Worm (Caenorhabditis elegans) whole organism, L2 larva: ENCODE measurements around the gene T05H10.1.

Experiments
- C34F6.9 ChIP-seq: fragments of 150-350 bp; optimal IDR thresholded peaks from 2 replicates; lab custom pipeline; 2014; ENCODE audit warnings: missing biosample characterization, missing genetic modification characterization
- F13H6.1 ChIP-seq: sonication (generic microtip); optimal IDR thresholded peaks from 2 replicates; lab custom pipeline; 2016; ENCODE audit warnings: missing genetic modification characterization, missing compliant biosample characterization
- ZK546.5 ChIP-seq: sonication (generic microtip); optimal IDR thresholded peaks from 2 replicates; lab custom pipeline; 2017; ENCODE audit warnings: missing biosample characterization, missing genetic modification characterization
- alr-1 ChIP-seq: fragments of 150-350 bp; optimal IDR thresholded peaks from 2 replicates; lab custom pipeline; 2014; ENCODE audit warnings: missing biosample characterization, missing genetic modification characterization
- aly-2 ChIP-seq: fragments of 150-350 bp; optimal IDR thresholded peaks from 2 replicates; lab custom pipeline; 2014; ENCODE audit warnings: missing biosample characterization, missing genetic modification characterization
- ama-1 ChIP-seq: fragments of 150-350 bp; optimal IDR thresholded peaks from 2 replicates; lab custom pipeline; 2018; ENCODE audit warnings: inconsistent platforms
- ceh-82 ChIP-seq: fragments of 150-350 bp; optimal IDR thresholded peaks from 2 replicates; lab custom pipeline; 2014; ENCODE audit warnings: missing biosample characterization, missing genetic modification characterization
- crh-2 ChIP-seq: sonication (generic microtip); optimal IDR thresholded peaks from 2 replicates; lab custom pipeline; 2017; ENCODE audit warnings: missing biosample characterization, missing genetic modification characterization
- dmd-4 ChIP-seq: sonication (generic microtip); optimal IDR thresholded peaks from 2 replicates; lab custom pipeline; 2017; ENCODE audit warnings: missing biosample characterization, missing genetic modification characterization
- egl-27 ChIP-seq: sonication (generic microtip); optimal IDR thresholded peaks from 3 replicates; lab custom pipeline; 2017; ENCODE audit warnings: missing biosample characterization, missing genetic modification reagents, missing genetic modification characterization
- elt-1 ChIP-seq: fragments of 150-350 bp; optimal IDR thresholded peaks from 2 replicates; lab custom pipeline; 2014; ENCODE audit warnings: missing biosample characterization, missing genetic modification characterization
- elt-3 ChIP-seq: sonication (generic microtip); optimal IDR thresholded peaks from 2 replicates; lab custom pipeline; 2017; ENCODE audit warnings: missing biosample characterization, missing genetic modification characterization
- fos-1 ChIP-seq: fragments of 150-350 bp; optimal IDR thresholded peaks from 2 replicates; lab custom pipeline; 2014; ENCODE audit warnings: missing biosample characterization, missing genetic modification characterization
- gmeb-1 ChIP-seq: fragments of 150-350 bp; optimal IDR thresholded peaks from 2 replicates; lab custom pipeline; 2014; ENCODE audit warnings: missing biosample characterization, missing genetic modification characterization
- lin-13 ChIP-seq: fragments of 150-350 bp; optimal IDR thresholded peaks from 2 replicates; lab custom pipeline; 2014; ENCODE audit warnings: missing biosample characterization, missing genetic modification reagents, missing genetic modification characterization
- lsy-2 ChIP-seq, 2 experiments: fragments of 150-350 bp in 1 of 2; sonication (generic microtip) in 1 of 2; optimal IDR thresholded peaks; 2 replicates each; lab custom pipeline; 2014 to 2017; ENCODE audit warnings: missing biosample characterization in 2 of 2, missing genetic modification characterization in 2 of 2
- mab-5 ChIP-seq: fragments of 150-350 bp; optimal IDR thresholded peaks from 2 replicates; lab custom pipeline; 2014; ENCODE audit warnings: missing biosample characterization, missing genetic modification characterization
- mbf-1 ChIP-seq: sonication (generic microtip); optimal IDR thresholded peaks from 2 replicates; lab custom pipeline; 2017; ENCODE audit warnings: missing biosample characterization, missing genetic modification characterization
- mdl-1 ChIP-seq, 2 experiments: fragments of 150-350 bp in 1 of 2; sonication (generic microtip) in 1 of 2; optimal IDR thresholded peaks; 2 replicates each; lab custom pipeline; 2017; ENCODE audit warnings: missing biosample characterization in 2 of 2, missing genetic modification characterization in 2 of 2
- nhr-10 ChIP-seq: sonication (generic microtip); optimal IDR thresholded peaks from 2 replicates; lab custom pipeline; 2017; ENCODE audit warnings: missing biosample characterization, missing genetic modification characterization
- nhr-12 ChIP-seq: fragments of 150-350 bp; optimal IDR thresholded peaks from 2 replicates; lab custom pipeline; 2014; ENCODE audit warnings: missing biosample characterization, missing genetic modification characterization
- nhr-129 ChIP-seq: fragments of 150-350 bp; optimal IDR thresholded peaks from 2 replicates; lab custom pipeline; 2014; ENCODE audit warnings: missing biosample characterization, missing genetic modification characterization
- nhr-23 ChIP-seq: fragments of 150-350 bp; optimal IDR thresholded peaks from 2 replicates; lab custom pipeline; 2014; ENCODE audit warnings: missing biosample characterization, missing genetic modification reagents, missing genetic modification characterization
- nhr-237 ChIP-seq: fragments of 150-350 bp; optimal IDR thresholded peaks from 2 replicates; lab custom pipeline; 2014; ENCODE audit warnings: missing biosample characterization, missing genetic modification characterization
- nhr-25 ChIP-seq: fragments of 150-350 bp; sonication (generic microtip); optimal IDR thresholded peaks from 3 replicates; lab custom pipeline; 2014; ENCODE audit warnings: missing biosample characterization, missing genetic modification characterization
- nhr-6 ChIP-seq: fragments of 150-350 bp; optimal IDR thresholded peaks from 2 replicates; lab custom pipeline; 2014; ENCODE audit warnings: missing biosample characterization, missing genetic modification characterization
- peb-1 ChIP-seq: fragments of 150-350 bp; optimal IDR thresholded peaks from 2 replicates; lab custom pipeline; 2014; ENCODE audit warnings: missing biosample characterization, missing genetic modification characterization
- sem-4 ChIP-seq: fragments of 150-350 bp; optimal IDR thresholded peaks from 2 replicates; lab custom pipeline; 2014; ENCODE audit warnings: missing biosample characterization, missing genetic modification reagents, missing genetic modification characterization
- skn-1 ChIP-seq: sonication (generic microtip); optimal IDR thresholded peaks from 2 replicates; lab custom pipeline; 2017; ENCODE audit warnings: missing biosample characterization, missing genetic modification characterization
- sma-3 ChIP-seq: sonication (generic microtip); optimal IDR thresholded peaks from 2 replicates; lab custom pipeline; 2016; ENCODE audit warnings: missing genetic modification reagents, missing genetic modification characterization, missing compliant biosample characterization
- sma-9 ChIP-seq, 2 experiments: fragments of 150-350 bp in 1 of 2; sonication (generic microtip) in 1 of 2; optimal IDR thresholded peaks; 2 replicates each; lab custom pipeline; 2014 to 2016; ENCODE audit warnings: missing genetic modification characterization in 2 of 2, mild to moderate bottlenecking in 1 of 2, missing biosample characterization in 1 of 2, missing compliant biosample characterization in 1 of 2, missing genetic modification reagents in 1 of 2, moderate library complexity in 1 of 2
- snpc-4 ChIP-seq: fragments of 150-350 bp; optimal IDR thresholded peaks from 2 replicates; lab custom pipeline; 2014; ENCODE audit warnings: missing biosample characterization, missing genetic modification characterization
- unc-39 ChIP-seq: fragments of 150-350 bp; optimal IDR thresholded peaks from 2 replicates; lab custom pipeline; 2014; ENCODE audit warnings: missing biosample characterization, missing genetic modification characterization
- unc-55 ChIP-seq: fragments of 150-350 bp; sonication (generic microtip); optimal IDR thresholded peaks from 3 replicates; lab custom pipeline; 2014; ENCODE audit warnings: missing biosample characterization, missing genetic modification reagents, missing genetic modification characterization
- unc-62 ChIP-seq: fragments of 150-350 bp; optimal IDR thresholded peaks from 2 replicates; lab custom pipeline; 2014; ENCODE audit warnings: missing biosample characterization, missing genetic modification reagents, missing genetic modification characterization
- zag-1 ChIP-seq: fragments of 150-350 bp; optimal IDR thresholded peaks from 2 replicates; lab custom pipeline; 2014; ENCODE audit warnings: missing biosample characterization, missing genetic modification characterization
- ztf-1 ChIP-seq: fragments of 200-800 bp; sonication (Bioruptor generic); conservative IDR thresholded peaks from 2 replicates; pipeline ENCODE4 v1.3.6; 2022; ENCODE audit warnings: missing genetic modification characterization, missing compliant biosample characterization
- ztf-11 ChIP-seq: sonication (generic microtip); optimal IDR thresholded peaks from 2 replicates; lab custom pipeline; 2017; ENCODE audit warnings: missing biosample characterization, missing genetic modification characterization
- ztf-4 ChIP-seq: fragments of 150-350 bp; optimal IDR thresholded peaks from 2 replicates; lab custom pipeline; 2014; ENCODE audit warnings: missing biosample characterization, missing genetic modification characterization

The T05H10.1 gene

DNA sequence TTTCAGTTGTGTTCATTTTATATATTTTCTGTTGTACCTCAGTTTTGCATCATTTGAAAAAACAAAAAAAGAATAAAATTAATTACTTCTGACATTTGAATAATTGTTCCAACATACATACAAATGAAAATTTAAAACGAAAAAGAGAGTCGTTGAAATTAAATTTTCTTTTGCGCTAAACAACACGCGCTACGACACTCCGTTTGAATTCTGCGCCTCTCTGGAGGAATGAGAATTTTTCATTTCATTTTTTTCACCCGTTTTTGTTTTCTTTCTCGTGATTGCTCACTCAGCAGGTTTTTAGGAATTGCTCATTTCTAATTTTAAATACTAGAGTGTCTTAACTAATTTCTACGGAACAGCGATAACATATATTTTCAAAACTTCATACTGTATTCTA is 747 bp upstream of the T05H10.1 start:
- TF ChIP-seq nhr-129 (peak; percentile 38), C34F6.9 (tag; lab: Kevin White, UChicago) (peak; percentile 66), skn-1 (no peak), nhr-237 (no peak), ama-1 (no peak), mdl-1 (tag; optimal IDR thresholded peaks at IDR 0.05; lab: Kevin White, UChicago) (no peak), ceh-82 (tag; lab: Kevin White, UChicago) (no peak), ztf-11 (no peak), lin-13 (peak; percentile 34), mbf-1 (tag; lab: Kevin White, UChicago) (no peak), alr-1 (tag; lab: Kevin White, UChicago) (no peak), lsy-2 (tag; optimal IDR thresholded peaks at IDR 0.05; lab: Kevin White, UChicago) (peak in 1 of 2 experiments; percentile 69), unc-55 (GFP tag; lab: Kevin White, UChicago) (peak; percentile 67), nhr-6 (tag; lab: Kevin White, UChicago) (no peak), mab-5 (tag; lab: Kevin White, UChicago) (no peak), F13H6.1 (tag; lab: Kevin White, UChicago) (no peak), sma-3 (no peak)
- TF ChIP-seq, all 48 proteins: peak for 5

DNA sequence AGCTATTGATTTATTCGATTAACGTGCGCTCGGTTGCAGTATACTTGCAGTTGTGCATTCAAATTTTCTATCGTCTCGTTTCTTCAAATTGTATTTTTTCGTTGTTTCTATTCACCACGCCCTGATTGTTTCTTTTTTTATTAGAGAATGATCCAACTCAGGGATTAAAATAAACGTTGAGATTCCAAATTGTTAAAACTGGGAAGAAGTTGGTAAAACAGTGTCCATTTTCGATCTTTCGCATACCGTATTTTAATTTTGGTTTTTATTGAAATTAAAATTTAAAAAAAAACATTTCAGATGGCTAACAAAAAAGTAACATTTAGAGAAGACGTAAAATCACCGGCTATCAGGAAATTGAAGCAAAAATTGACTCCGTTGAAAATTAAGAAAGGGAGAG is 4.9 kb downstream of the T05H10.1 start, which contains the start of gene apn-1:
TSS of gene apn-1 (plus strand) at position 301 of the 400 bp plus-strand sequence.
- TF ChIP-seq skn-1 = no peak
- TF ChIP-seq ztf-4 = no peak
- TF ChIP-seq nhr-12 (tag; lab: Kevin White, UChicago) = no peak
- no peak for TF ChIP-seq elt-3 (tag; lab: Kevin White, UChicago)
- TF ChIP-seq ceh-82 (tag; lab: Kevin White, UChicago) = no peak
- no peak for TF ChIP-seq C34F6.9 (tag; lab: Kevin White, UChicago)
- no peak for TF ChIP-seq lin-13
- no peak for TF ChIP-seq ztf-11
- no peak for TF ChIP-seq aly-2
- TF ChIP-seq sma-9 (GFP tag; optimal IDR thresholded peaks at IDR 0.05; lab: Kevin White, UChicago) = no peak
- no peak for TF ChIP-seq sma-9 (tag; optimal IDR thresholded peaks at IDR 0.05; lab: Kevin White, UChicago)

DNA sequence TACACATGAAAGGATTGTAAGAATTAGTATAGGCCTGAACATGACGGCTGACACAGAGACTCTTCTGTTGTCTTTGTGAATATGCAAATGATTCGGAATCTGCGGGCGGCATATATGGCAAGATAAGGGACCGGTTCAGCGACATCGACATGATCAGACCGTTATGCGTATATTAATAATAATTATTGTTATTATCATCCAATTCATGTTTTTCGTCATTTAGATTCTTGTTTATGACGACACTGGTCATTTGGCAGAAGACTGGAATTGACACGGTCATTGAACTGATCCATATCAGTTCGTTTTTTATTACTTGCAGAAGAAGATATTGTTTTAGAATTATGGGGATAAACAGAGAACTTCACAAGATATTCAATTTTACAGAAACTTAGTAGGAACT is 8.1 kb downstream of the T05H10.1 start, which contains the start of gene mtre-1:
TSS of gene mtre-1 (minus strand) at position 101 of the 400 bp plus-strand sequence.
- no peak for TF ChIP-seq unc-62
- TF ChIP-seq fos-1 (tag; lab: Kevin White, UChicago) = no peak
- no peak for TF ChIP-seq zag-1 (tag; lab: Kevin White, UChicago)
- TF ChIP-seq sem-4 (tag; lab: Kevin White, UChicago) = no peak
- TF ChIP-seq nhr-23 (tag; lab: Kevin White, UChicago) = no peak
- TF ChIP-seq snpc-4 (tag; lab: Kevin White, UChicago) = no peak
- TF ChIP-seq peb-1 (tag; lab: Kevin White, UChicago) = no peak
- TF ChIP-seq unc-55 (GFP tag; lab: Kevin White, UChicago) = no peak
- no peak for TF ChIP-seq elt-1 (tag; lab: Kevin White, UChicago)
- TF ChIP-seq ztf-1 (GFP tag; lab: Robert Waterston, UW) = no peak
- TF ChIP-seq unc-39 = no peak
- TF ChIP-seq mbf-1 (tag; lab: Kevin White, UChicago) = no peak
- no peak for TF ChIP-seq nhr-25
- TF ChIP-seq nhr-10 (tag; lab: Kevin White, UChicago) = no peak
- TF ChIP-seq F13H6.1 (tag; lab: Kevin White, UChicago) = no peak
- TF ChIP-seq gmeb-1 (tag; lab: Kevin White, UChicago) = no peak
- no peak for TF ChIP-seq ztf-4

- TF ChIP-seq sma-3 (no peak), dmd-4 (tag; lab: Kevin White, UChicago) (no peak), skn-1 (no peak), egl-27 (no peak), nhr-6 (tag; lab: Kevin White, UChicago) (no peak), ZK546.5 (no peak), ztf-1 (GFP tag; lab: Robert Waterston, UW) (no peak), unc-55 (GFP tag; lab: Kevin White, UChicago) (no peak), lin-13 (no peak), snpc-4 (tag; lab: Kevin White, UChicago) (no peak), C34F6.9 (tag; lab: Kevin White, UChicago) (no peak), zag-1 (tag; lab: Kevin White, UChicago) (no peak), mdl-1 (tag; optimal IDR thresholded peaks at IDR 0.05; lab: Kevin White, UChicago) (no peak), crh-2 (tag; lab: Kevin White, UChicago) (no peak)
- TF ChIP-seq, all 48 proteins: peak for 0
Measured at ce11 chrII:8051330-8051729, 8.9 kb downstream of the T05H10.1 start.
